Worm (Caenorhabditis elegans): Measurements from ENCODE around the gene algn-3.

algn-3 gene

ce11 chrII:14137538-14137937 is 4.9 kb upstream of the algn-3 start, which contains the start of gene K09E4.1:
Gene K09E4.1 (plus strand): TSS chrII:14137838.
- no peak for TF ChIP-seq hmg-4 (GFP tag; optimal IDR thresholded peaks at IDR 0.05)
- TF ChIP-seq pes-1 (GFP tag; IDR thresholded peaks at IDR 0.05) = no peak
- no peak for TF ChIP-seq tbx-11 (GFP tag; IDR thresholded peaks at IDR 0.05)
- no peak for TF ChIP-seq F13C5.2 (tag; optimal IDR thresholded peaks at IDR 0.05)
- no peak for TF ChIP-seq tra-4 (tag; optimal IDR thresholded peaks at IDR 0.05)
- TF ChIP-seq tbx-37 (GFP tag; conservative IDR thresholded peaks at IDR 0.05) = no peak
- no peak for TF ChIP-seq ceh-13 (GFP tag; optimal IDR thresholded peaks at IDR 0.05)
- TF ChIP-seq aly-1 (tag; optimal IDR thresholded peaks at IDR 0.05) = no peak
- no peak for TF ChIP-seq flt-1 (GFP tag; IDR thresholded peaks at IDR 0.05)
- no peak for TF ChIP-seq ceh-36 (tag; optimal IDR thresholded peaks at IDR 0.05)
- no peak for TF ChIP-seq sea-1 (GFP tag; conservative IDR thresholded peaks at IDR 0.05)
- TF ChIP-seq ama-1 (optimal IDR thresholded peaks at IDR 0.05) = no peak

ce11 chrII:14136302-14136701 is 3.7 kb upstream of the algn-3 start:
- no peak for TF ChIP-seq pes-1 (GFP tag; IDR thresholded peaks at IDR 0.05)

- TF ChIP-seq B0310.2 (tag; optimal IDR thresholded peaks at IDR 0.05) = no peak
- TF ChIP-seq tbx-11 (GFP tag; IDR thresholded peaks at IDR 0.05) = no peak
- no peak for TF ChIP-seq hnd-1 (tag; optimal IDR thresholded peaks at IDR 0.05)
- no peak for TF ChIP-seq hmg-4 (GFP tag; optimal IDR thresholded peaks at IDR 0.05)
- no peak for TF ChIP-seq ceh-13 (GFP tag; optimal IDR thresholded peaks at IDR 0.05)
- TF ChIP-seq sea-1 (GFP tag; conservative IDR thresholded peaks at IDR 0.05) = no peak
- TF ChIP-seq flt-1 (GFP tag; IDR thresholded peaks at IDR 0.05) = no peak
- TF ChIP-seq aly-1 (tag; optimal IDR thresholded peaks at IDR 0.05) = no peak
- no peak for TF ChIP-seq tra-4 (tag; optimal IDR thresholded peaks at IDR 0.05)
- TF ChIP-seq ceh-36 (tag; optimal IDR thresholded peaks at IDR 0.05) = no peak
- no peak for TF ChIP-seq pes-1 (GFP tag; IDR thresholded peaks at IDR 0.05)
- no peak for TF ChIP-seq tbx-37 (GFP tag; conservative IDR thresholded peaks at IDR 0.05)
Measured at ce11 chrII:14129191-14129590, 3.4 kb downstream of the algn-3 start.

ce11 chrII:14126841-14127240 is 5.8 kb downstream of the algn-3 start, which contains the start of gene K09E4.3:
Gene K09E4.3 (minus strand): TSS chrII:14126941.
- TF ChIP-seq B0310.2 (tag; optimal IDR thresholded peaks at IDR 0.05) = no peak

- TF ChIP-seq ama-1 (optimal IDR thresholded peaks at IDR 0.05) (no peak), ets-7 (tag; optimal IDR thresholded peaks at IDR 0.05) (no peak), ceh-36 (tag; optimal IDR thresholded peaks at IDR 0.05) (no peak), scrt-1 (GFP tag; IDR thresholded peaks at IDR 0.05) (no peak), tbx-11 (GFP tag; IDR thresholded peaks at IDR 0.05) (no peak), aly-1 (tag; optimal IDR thresholded peaks at IDR 0.05) (no peak), tbx-37 (GFP tag; conservative IDR thresholded peaks at IDR 0.05) (no peak), F13C5.2 (tag; optimal IDR thresholded peaks at IDR 0.05) (no peak), sea-1 (GFP tag; conservative IDR thresholded peaks at IDR 0.05) (no peak), hmbx-1 (tag; optimal IDR thresholded peaks at IDR 0.05) (no peak), B0310.2 (tag; optimal IDR thresholded peaks at IDR 0.05) (no peak), hmg-4 (GFP tag; optimal IDR thresholded peaks at IDR 0.05) (no peak), tra-4 (tag; optimal IDR thresholded peaks at IDR 0.05) (no peak), hnd-1 (tag; optimal IDR thresholded peaks at IDR 0.05) (no peak), pes-1 (GFP tag; IDR thresholded peaks at IDR 0.05) (no peak), flt-1 (GFP tag; IDR thresholded peaks at IDR 0.05) (no peak), ceh-13 (GFP tag; optimal IDR thresholded peaks at IDR 0.05) (no peak)
Measured at ce11 chrII:14122065-14122464, 10.6 kb downstream of the algn-3 start, which contains the start of gene K09E4.4. Gene K09E4.4 (minus strand): TSS chrII:14122165.

ce11 chrII:14118391-14118790 is 14.2 kb downstream of the algn-3 start:
- TF ChIP-seq flt-1 (GFP tag; IDR thresholded peaks at IDR 0.05) (no peak), ama-1 (optimal IDR thresholded peaks at IDR 0.05) (no peak), ets-7 (tag; optimal IDR thresholded peaks at IDR 0.05) (no peak), tbx-11 (GFP tag; IDR thresholded peaks at IDR 0.05) (no peak), ceh-13 (GFP tag; optimal IDR thresholded peaks at IDR 0.05) (no peak), tra-4 (tag; optimal IDR thresholded peaks at IDR 0.05) (no peak), ceh-36 (tag; optimal IDR thresholded peaks at IDR 0.05) (no peak), F13C5.2 (tag; optimal IDR thresholded peaks at IDR 0.05) (no peak), pes-1 (GFP tag; IDR thresholded peaks at IDR 0.05) (no peak), hmbx-1 (tag; optimal IDR thresholded peaks at IDR 0.05) (no peak), sea-1 (GFP tag; conservative IDR thresholded peaks at IDR 0.05) (no peak), B0310.2 (tag; optimal IDR thresholded peaks at IDR 0.05) (no peak), hmg-4 (GFP tag; optimal IDR thresholded peaks at IDR 0.05) (no peak), aly-1 (tag; optimal IDR thresholded peaks at IDR 0.05) (no peak), tbx-37 (GFP tag; conservative IDR thresholded peaks at IDR 0.05) (no peak)

ce11 chrII:14112842-14113241 is 19.8 kb downstream of the algn-3 start:
- TF ChIP-seq ceh-13 (GFP tag; optimal IDR thresholded peaks at IDR 0.05) = no peak
- no peak for TF ChIP-seq aly-1 (tag; optimal IDR thresholded peaks at IDR 0.05)
- TF ChIP-seq hmg-4 (GFP tag; optimal IDR thresholded peaks at IDR 0.05) = no peak
- no peak for TF ChIP-seq hmbx-1 (tag; optimal IDR thresholded peaks at IDR 0.05)
- no peak for TF ChIP-seq pes-1 (GFP tag; IDR thresholded peaks at IDR 0.05)

- no peak for TF ChIP-seq hnd-1 (tag; optimal IDR thresholded peaks at IDR 0.05)
- no peak for TF ChIP-seq aly-1 (tag; optimal IDR thresholded peaks at IDR 0.05)
- no peak for TF ChIP-seq hmg-4 (GFP tag; optimal IDR thresholded peaks at IDR 0.05)
- TF ChIP-seq hmbx-1 (tag; optimal IDR thresholded peaks at IDR 0.05) = no peak
- TF ChIP-seq ceh-13 (GFP tag; optimal IDR thresholded peaks at IDR 0.05) = no peak
- TF ChIP-seq B0310.2 (tag; optimal IDR thresholded peaks at IDR 0.05) = no peak
- TF ChIP-seq ets-7 (tag; optimal IDR thresholded peaks at IDR 0.05) = no peak
- TF ChIP-seq scrt-1 (GFP tag; IDR thresholded peaks at IDR 0.05) = no peak
- no peak for TF ChIP-seq sea-1 (GFP tag; conservative IDR thresholded peaks at IDR 0.05)
- TF ChIP-seq flt-1 (GFP tag; IDR thresholded peaks at IDR 0.05) = no peak
- no peak for TF ChIP-seq ceh-36 (tag; optimal IDR thresholded peaks at IDR 0.05)
- TF ChIP-seq ama-1 (optimal IDR thresholded peaks at IDR 0.05) = no peak
- no peak for TF ChIP-seq tbx-11 (GFP tag; IDR thresholded peaks at IDR 0.05)
- TF ChIP-seq F13C5.2 (tag; optimal IDR thresholded peaks at IDR 0.05) = no peak
- no peak for TF ChIP-seq tra-4 (tag; optimal IDR thresholded peaks at IDR 0.05)
- no peak for TF ChIP-seq tbx-37 (GFP tag; conservative IDR thresholded peaks at IDR 0.05)
- no peak for TF ChIP-seq pes-1 (GFP tag; IDR thresholded peaks at IDR 0.05)
Measured at ce11 chrII:14109184-14109664, 23.4 kb downstream of the algn-3 start, which contains the start of gene cpg-7. Gene cpg-7 (minus strand): TSS chrII:14109234.

All from whole organism, early embryonic.